Worm (Caenorhabditis elegans) whole organism, L1 larva: Measurements from ENCODE around the gene tbx-41.

ENCODE experiments used
- nhr-76 ChIP-seq: sonication (generic microtip); optimal IDR thresholded peaks from 2 replicates; lab custom pipeline; 2017; ENCODE audit warnings: missing biosample characterization, missing genetic modification characterization
- snpc-4 ChIP-seq: fragments of 150-350 bp; optimal IDR thresholded peaks from 2 replicates; lab custom pipeline; 2014; ENCODE audit warnings: missing biosample characterization, missing genetic modification characterization
- sup-37 ChIP-seq: fragments of 200-800 bp; sonication (Bioruptor generic); optimal IDR thresholded peaks from 2 replicates; lab custom pipeline; 2018; ENCODE audit warnings: mild to moderate bottlenecking, missing genetic modification characterization, missing compliant biosample characterization

- TF ChIP-seq snpc-4: no peak
- no peak for TF ChIP-seq nhr-76
- no peak for TF ChIP-seq sup-37 (GFP tag; lab: Kevin White, UChicago)
Measured at ce11 chrX:1890817-1891216, 25.8 kb downstream of the tbx-41 start.
